Worm (Caenorhabditis elegans) whole organism, young adult: ENCODE data around the gene gro-1.
A peak's percentile ranks its signal among the peaks of the same experiment; 100 is the strongest.

Experiments
- B0336.3 ChIP-seq: fragments of 200-800 bp; sonication (Bioruptor generic); IDR thresholded peaks from 2 replicates; pipeline ENCODE4 v1.3.6; 2022; ENCODE audit warnings: missing genetic modification characterization, missing compliant biosample characterization
- D2030.7 ChIP-seq: fragments of 200-800 bp; sonication (Bioruptor generic); IDR thresholded peaks from 2 replicates; pipeline ENCODE4 v1.3.6; 2022; ENCODE audit warnings: missing genetic modification reagents, missing genetic modification characterization, missing compliant biosample characterization
- F39B2.1 ChIP-seq: fragments of 200-800 bp; sonication (Bioruptor generic); IDR thresholded peaks from 2 replicates; pipeline ENCODE4 v1.3.6; 2022; ENCODE audit warnings: missing genetic modification reagents, missing genetic modification characterization, missing compliant biosample characterization
- F55B11.4 ChIP-seq: sonication (generic microtip); optimal IDR thresholded peaks from 2 replicates; lab custom pipeline; 2016; ENCODE audit warnings: missing compliant biosample characterization, missing genetic modification characterization, borderline replicate concordance; ENCODE audit not compliant: insufficient read depth
- T07F8.4 ChIP-seq: sonication (generic microtip); optimal IDR thresholded peaks from 2 replicates; lab custom pipeline; 2016; ENCODE audit warnings: mild to moderate bottlenecking, missing genetic modification characterization, moderate library complexity, missing compliant biosample characterization
- T26A5.8 ChIP-seq: sonication (generic microtip); optimal IDR thresholded peaks from 2 replicates; lab custom pipeline; 2016; ENCODE audit warnings: missing genetic modification characterization, missing compliant biosample characterization
- Y53F4B.3 ChIP-seq: fragments of 200-800 bp; sonication (Bioruptor generic); IDR thresholded peaks from 2 replicates; pipeline ENCODE4 v1.3.6; 2022; ENCODE audit warnings: missing genetic modification reagents, missing genetic modification characterization, missing compliant biosample characterization
- Y56A3A.18 ChIP-seq: fragments of 200-800 bp; sonication (Bioruptor generic); IDR thresholded peaks from 2 replicates; pipeline ENCODE4 v1.3.6; 2022; ENCODE audit warnings: missing genetic modification reagents, missing genetic modification characterization, missing compliant biosample characterization
- Y95B8A.8 ChIP-seq: fragments of 200-800 bp; sonication (Bioruptor generic); IDR thresholded peaks from 2 replicates; pipeline ENCODE4 v1.3.6; 2022; ENCODE audit warnings: missing genetic modification reagents, missing genetic modification characterization, missing compliant biosample characterization
- atf-7 ChIP-seq: sonication (generic microtip); optimal IDR thresholded peaks from 2 replicates; lab custom pipeline; 2017; ENCODE audit warnings: mild to moderate bottlenecking, missing genetic modification characterization, missing compliant biosample characterization
- attf-5 ChIP-seq: fragments of 200-800 bp; sonication (Bioruptor generic); optimal IDR thresholded peaks from 2 replicates; lab custom pipeline; 2018; ENCODE audit warnings: mild to moderate bottlenecking, missing genetic modification characterization, missing compliant biosample characterization
- ccch-3 ChIP-seq: fragments of 200-800 bp; sonication (Bioruptor generic); optimal IDR thresholded peaks from 2 replicates; lab custom pipeline; 2018; ENCODE audit warnings: mild to moderate bottlenecking, missing genetic modification characterization, missing compliant biosample characterization
- cebp-1 ChIP-seq, 2 experiments: fragments of 200-800 bp in 1 of 2; sonication (Bioruptor generic) in 1 of 2; sonication (generic microtip) in 1 of 2; IDR thresholded peaks in 1 of 2; optimal IDR thresholded peaks in 1 of 2; 2 replicates each; pipeline versions ENCODE4 v1.3.6 to Lab custom; 2017 to 2022; ENCODE audit warnings: missing compliant biosample characterization in 2 of 2, missing genetic modification characterization in 2 of 2, mild to moderate bottlenecking in 1 of 2, missing genetic modification reagents in 1 of 2, moderate library complexity in 1 of 2
- cebp-2 ChIP-seq: fragments of 200-800 bp; sonication (Bioruptor generic); IDR thresholded peaks from 2 replicates; pipeline ENCODE4 v1.3.6; 2022; ENCODE audit warnings: missing genetic modification characterization, missing compliant biosample characterization
- ceh-100 ChIP-seq: fragments of 200-800 bp; sonication (Bioruptor generic); IDR thresholded peaks from 2 replicates; pipeline ENCODE4 v1.3.6; 2022; ENCODE audit warnings: missing genetic modification reagents, missing genetic modification characterization, missing compliant biosample characterization
- die-1 ChIP-seq: sonication (generic microtip); optimal IDR thresholded peaks from 2 replicates; lab custom pipeline; 2016; ENCODE audit warnings: missing genotype, mild to moderate bottlenecking, missing genetic modification characterization, missing compliant biosample characterization
- efl-1 ChIP-seq: fragments of 150-350 bp; optimal IDR thresholded peaks from 2 replicates; lab custom pipeline; 2014; ENCODE audit warnings: missing biosample characterization, missing genetic modification reagents, missing genetic modification characterization
- ets-4 ChIP-seq: fragments of 200-800 bp; sonication (Bioruptor generic); optimal IDR thresholded peaks from 2 replicates; lab custom pipeline; 2018; ENCODE audit warnings: mild to moderate bottlenecking, missing genetic modification characterization, missing compliant biosample characterization
- hmg-20 ChIP-seq: fragments of 200-800 bp; sonication (Bioruptor generic); IDR thresholded peaks from 2 replicates; pipeline ENCODE4 v1.3.6; 2022; ENCODE audit warnings: missing genetic modification reagents, missing genetic modification characterization, missing compliant biosample characterization
- hsf-1 ChIP-seq: fragments of 200-800 bp; sonication (Bioruptor generic); IDR thresholded peaks from 2 replicates; pipeline ENCODE4 v1.3.6; 2022; ENCODE audit warnings: missing genetic modification reagents, missing genetic modification characterization, missing compliant biosample characterization
- lin-26 ChIP-seq: fragments of 200-800 bp; sonication (Bioruptor generic); IDR thresholded peaks from 2 replicates; pipeline ENCODE4 v1.3.6; 2022; ENCODE audit warnings: missing genetic modification reagents, missing genetic modification characterization, missing compliant biosample characterization
- lin-54 ChIP-seq: fragments of 200-800 bp; sonication (Bioruptor generic); optimal IDR thresholded peaks from 2 replicates; lab custom pipeline; 2018; ENCODE audit warnings: mild to moderate bottlenecking, missing genetic modification characterization, missing compliant biosample characterization
- madf-6 ChIP-seq: fragments of 200-800 bp; sonication (Bioruptor generic); IDR thresholded peaks from 2 replicates; pipeline ENCODE4 v1.3.6; 2022; ENCODE audit warnings: missing genetic modification reagents, missing genetic modification characterization, missing compliant biosample characterization
- madf-8 ChIP-seq: fragments of 200-800 bp; sonication (Bioruptor generic); conservative IDR thresholded peaks from 2 replicates; pipeline ENCODE4 v1.3.6; 2022; ENCODE audit warnings: missing genetic modification reagents, missing genetic modification characterization, missing compliant biosample characterization
- mcd-1 ChIP-seq: fragments of 200-800 bp; sonication (Bioruptor generic); IDR thresholded peaks from 2 replicates; pipeline ENCODE4 v1.3.6; 2022; ENCODE audit warnings: missing genetic modification reagents, missing genetic modification characterization, missing compliant biosample characterization
- mel-28 ChIP-seq: sonication (generic microtip); optimal IDR thresholded peaks from 2 replicates; lab custom pipeline; 2016; ENCODE audit warnings: borderline replicate concordance, mild to moderate bottlenecking, missing genetic modification characterization, missing compliant biosample characterization
- mes-4 ChIP-seq: sonication (generic microtip); optimal IDR thresholded peaks from 2 replicates; lab custom pipeline; 2016; ENCODE audit warnings: missing genotype, missing genetic modification characterization, missing compliant biosample characterization
- nhr-120 ChIP-seq: fragments of 200-800 bp; sonication (Bioruptor generic); IDR thresholded peaks from 2 replicates; pipeline ENCODE4 v1.3.6; 2022; ENCODE audit warnings: missing genetic modification characterization, missing compliant biosample characterization
- nhr-80 ChIP-seq: sonication (generic microtip); optimal IDR thresholded peaks from 2 replicates; lab custom pipeline; 2016; ENCODE audit warnings: missing genetic modification characterization, missing compliant biosample characterization
- rec-8 ChIP-seq, 2 experiments: sonication (generic microtip); optimal IDR thresholded peaks; 2 replicates each; lab custom pipeline; 2016; ENCODE audit warnings: mild to moderate bottlenecking in 2 of 2, missing genetic modification characterization in 2 of 2, missing genetic modification reagents in 2 of 2, missing genotype in 2 of 2, missing biosample characterization in 1 of 2, missing compliant biosample characterization in 1 of 2, moderate library complexity in 1 of 2
- repo-1 ChIP-seq: sonication (generic microtip); optimal IDR thresholded peaks from 2 replicates; lab custom pipeline; 2017; ENCODE audit warnings: mild to moderate bottlenecking, missing genetic modification characterization, missing compliant biosample characterization
- snpc-1.1 ChIP-seq: sonication (generic microtip); optimal IDR thresholded peaks from 2 replicates; lab custom pipeline; 2017; ENCODE audit warnings: missing genetic modification characterization, mild to moderate bottlenecking, missing compliant biosample characterization, antibody characterized with exemption, moderate library complexity, missing genotype, missing genetic modification reagents; ENCODE audit not compliant: insufficient read depth
- snpc-1.3 ChIP-seq: sonication (generic microtip); optimal IDR thresholded peaks from 2 replicates; lab custom pipeline; 2017; ENCODE audit warnings: missing genetic modification characterization, mild to moderate bottlenecking, missing compliant biosample characterization, antibody characterized with exemption, moderate library complexity, missing genotype, missing genetic modification reagents; ENCODE audit not compliant: insufficient read depth
- somi-1 ChIP-seq: fragments of 200-800 bp; sonication (Bioruptor generic); optimal IDR thresholded peaks from 2 replicates; lab custom pipeline; 2018; ENCODE audit warnings: mild to moderate bottlenecking, missing genetic modification characterization, missing compliant biosample characterization
- tbp1 ChIP-seq: fragments of 200-800 bp; sonication (Bioruptor generic); optimal IDR thresholded peaks from 2 replicates; lab custom pipeline; 2018; ENCODE audit warnings: mild to moderate bottlenecking, missing genetic modification characterization, missing compliant biosample characterization
- unc-130 ChIP-seq: sonication (generic microtip); optimal IDR thresholded peaks from 2 replicates; lab custom pipeline; 2016; ENCODE audit warnings: missing genetic modification reagents, missing genetic modification characterization, missing compliant biosample characterization
- unc-62 ChIP-seq: fragments of 150-350 bp; optimal IDR thresholded peaks from 2 replicates; lab custom pipeline; 2014; ENCODE audit warnings: missing biosample characterization, missing genetic modification reagents, missing genetic modification characterization
- ztf-6 ChIP-seq: fragments of 200-800 bp; sonication (Bioruptor generic); IDR thresholded peaks from 2 replicates; pipeline ENCODE4 v1.3.6; 2022; ENCODE audit warnings: missing genetic modification reagents, missing genetic modification characterization, missing compliant biosample characterization

Gene gro-1

ce11 chrIII:5218687-5219086 lies 46.2 kb upstream of the gro-1 start, which contains the start of gene ZC155.2:
Gene ZC155.2, plus strand, starts transcription at chrIII:5218987.
- TF ChIP-seq mes-4 (tag; lab: Kevin White, UChicago) (no peak), die-1 (no peak), nhr-80 (tag; lab: Kevin White, UChicago) (no peak), atf-7 (tag; lab: Kevin White, UChicago) (no peak), ets-4 (GFP tag; lab: Kevin White, UChicago) (no peak), F39B2.1 (GFP tag; lab: Robert Waterston, UW) (no peak), hmg-20 (GFP tag; lab: Robert Waterston, UW) (no peak), somi-1 (no peak), unc-130 (GFP tag; lab: Kevin White, UChicago) (no peak), mel-28 (no peak)

ce11 chrIII:5221820-5222219 lies 43.1 kb upstream of the gro-1 start:
- TF ChIP-seq snpc-1.3 (tag; lab: Kevin White, UChicago) (no peak), cebp-1 (GFP tag; IDR thresholded peaks at IDR 0.05; lab: Robert Waterston, UW) (no peak), cebp-1 (tag; optimal IDR thresholded peaks at IDR 0.05; lab: Kevin White, UChicago) (no peak), lin-54 (GFP tag; lab: Kevin White, UChicago) (no peak), snpc-1.1 (no peak), madf-8 (GFP tag; lab: Robert Waterston, UW) (no peak), tbp1 (no peak), mcd-1 (GFP tag; lab: Robert Waterston, UW) (no peak)

- TF ChIP-seq T26A5.8 (tag; lab: Kevin White, UChicago) (no peak), F55B11.4 (tag; lab: Kevin White, UChicago) (no peak), unc-130 (GFP tag; lab: Kevin White, UChicago) (no peak), snpc-1.3 (tag; lab: Kevin White, UChicago) (no peak), ztf-6 (no peak), lin-26 (GFP tag; lab: Robert Waterston, UW) (no peak), D2030.7 (GFP tag; lab: Robert Waterston, UW) (no peak), Y56A3A.18 (no peak), ceh-100 (GFP tag; lab: Robert Waterston, UW) (no peak), cebp-2 (GFP tag; lab: Robert Waterston, UW) (no peak), madf-6 (GFP tag; lab: Robert Waterston, UW) (no peak), ccch-3 (GFP tag; lab: Kevin White, UChicago) (no peak), mcd-1 (GFP tag; lab: Robert Waterston, UW) (no peak), nhr-120 (GFP tag; lab: Robert Waterston, UW) (no peak), Y53F4B.3 (GFP tag; lab: Robert Waterston, UW) (no peak), ets-4 (GFP tag; lab: Kevin White, UChicago) (no peak), efl-1 (GFP tag; lab: Kevin White, UChicago) (no peak)
Measured at ce11 chrIII:5222777-5223176, 42.1 kb upstream of the gro-1 start.

ce11 chrIII:5224908-5225307 lies 40.0 kb upstream of the gro-1 start:
- TF ChIP-seq die-1 (no peak), madf-8 (GFP tag; lab: Robert Waterston, UW) (no peak), B0336.3 (GFP tag; lab: Robert Waterston, UW) (no peak), unc-62 (GFP tag; lab: Kevin White, UChicago) (no peak), hsf-1 (no peak), rec-8 (tag; optimal IDR thresholded peaks at IDR 0.05; lab: Kevin White, UChicago) (no peak), ztf-6 (no peak), T07F8.4 (tag; lab: Kevin White, UChicago) (no peak), repo-1 (tag; lab: Kevin White, UChicago) (no peak), nhr-80 (tag; lab: Kevin White, UChicago) (peak; percentile 66), attf-5 (GFP tag; lab: Kevin White, UChicago) (peak; percentile 29), cebp-1 (GFP tag; IDR thresholded peaks at IDR 0.05; lab: Robert Waterston, UW) (peak; percentile 78), cebp-1 (tag; optimal IDR thresholded peaks at IDR 0.05; lab: Kevin White, UChicago) (peak; percentile 88), lin-26 (GFP tag; lab: Robert Waterston, UW) (no peak), Y95B8A.8 (GFP tag; lab: Robert Waterston, UW) (no peak), madf-6 (GFP tag; lab: Robert Waterston, UW) (no peak)
